Worm (Caenorhabditis elegans) whole organism, L1 larva: ENCODE data around the gene arl-8.

ENCODE experiments used
- aly-2 ChIP-seq: fragments of 150-350 bp; optimal IDR thresholded peaks from 2 replicates; lab custom pipeline; 2014; ENCODE audit warnings: missing biosample characterization, missing genetic modification characterization
- efl-3 ChIP-seq: fragments of 200-800 bp; sonication (Bioruptor generic); optimal IDR thresholded peaks from 2 replicates; lab custom pipeline; 2018; ENCODE audit warnings: mild to moderate bottlenecking, missing genetic modification characterization, missing compliant biosample characterization
- elt-2 ChIP-seq: sonication (generic microtip); optimal IDR thresholded peaks from 2 replicates; lab custom pipeline; 2016; ENCODE audit warnings: missing genetic modification characterization, mild to moderate bottlenecking, inconsistent platforms, missing compliant biosample characterization, missing genetic modification reagents
- fkh-10 ChIP-seq: sonication (generic microtip); optimal IDR thresholded peaks from 2 replicates; lab custom pipeline; 2017; ENCODE audit warnings: missing biosample characterization, missing genetic modification reagents, missing genetic modification characterization
- mab-9 ChIP-seq: fragments of 200-800 bp; sonication (Bioruptor generic); IDR thresholded peaks from 2 replicates; pipeline ENCODE4 v1.3.6; 2022; ENCODE audit warnings: missing genetic modification reagents, missing genetic modification characterization, missing compliant biosample characterization
- nhr-90 ChIP-seq: sonication (generic microtip); optimal IDR thresholded peaks from 2 replicates; lab custom pipeline; 2016; ENCODE audit warnings: mild to moderate bottlenecking, missing genetic modification characterization, missing compliant biosample characterization; ENCODE audit not compliant: poor library complexity
- unc-62 ChIP-seq: fragments of 150-350 bp; optimal IDR thresholded peaks from 2 replicates; lab custom pipeline; 2014; ENCODE audit warnings: missing biosample characterization, missing genetic modification reagents, missing genetic modification characterization
- ztf-4 ChIP-seq: fragments of 150-350 bp; optimal IDR thresholded peaks from 2 replicates; lab custom pipeline; 2014; ENCODE audit warnings: missing biosample characterization, missing genetic modification characterization

ce11 chrIV:14765336-14765735 is 32.6 kb upstream of the arl-8 start, which contains the start of gene Y57G11C.5:
- TF ChIP-seq unc-62 (GFP tag; lab: Kevin White, UChicago) (no peak), elt-2 (tag; lab: Kevin White, UChicago) (no peak), mab-9 (no peak), efl-3 (GFP tag; lab: Kevin White, UChicago) (no peak), ztf-4 (tag; lab: Kevin White, UChicago) (no peak), aly-2 (tag; lab: Kevin White, UChicago) (no peak), fkh-10 (GFP tag; lab: Kevin White, UChicago) (no peak), nhr-90 (tag; lab: Kevin White, UChicago) (no peak)
